Fruit fly (Drosophila melanogaster) whole organism, wandering third instar larva: ENCODE data around the gene CG6409.

ENCODE experiments used
- Hr78 ChIP-seq: fragments of >200 bp; optimal IDR thresholded peaks from 2 replicates; lab custom pipeline; 2017; ENCODE audit warnings: missing biosample characterization, missing genetic modification characterization
- Myc ChIP-seq: fragments of >200 bp; optimal IDR thresholded peaks from 2 replicates; lab custom pipeline; 2017
- N ChIP-seq: fragments of >200 bp; optimal IDR thresholded peaks from 2 replicates; lab custom pipeline; 2018; ENCODE audit warnings: missing biosample characterization, missing external identifiers, missing genetic modification characterization
- OdsH ChIP-seq: fragments of 200-800 bp; sonication (Bioruptor generic); optimal IDR thresholded peaks from 2 replicates; lab custom pipeline; 2016; ENCODE audit warnings: missing biosample characterization, mild to moderate bottlenecking, missing genetic modification characterization
- Vsx2 ChIP-seq: fragments of 200-300, 225-300 bp; sonication (Bioruptor generic); optimal IDR thresholded peaks from 2 replicates; lab custom pipeline; 2018; ENCODE audit warnings: missing biosample characterization, missing genetic modification characterization; ENCODE audit not compliant: partially characterized antibody
- fru ChIP-seq: fragments of 200-800 bp; sonication (Bioruptor generic); optimal IDR thresholded peaks from 3 replicates; lab custom pipeline; 2016; ENCODE audit warnings: missing biosample characterization, mild to moderate bottlenecking, missing genetic modification characterization
- h ChIP-seq: fragments of 200-800 bp; sonication (Bioruptor generic); optimal IDR thresholded peaks from 3 replicates; lab custom pipeline; 2016; ENCODE audit warnings: missing biosample characterization, mild to moderate bottlenecking, missing genetic modification characterization
- sv ChIP-seq: fragments of 200-800 bp; sonication (Bioruptor generic); optimal IDR thresholded peaks from 3 replicates; lab custom pipeline; 2016; ENCODE audit warnings: missing biosample characterization, missing genetic modification characterization

- TF ChIP-seq OdsH (GFP tag; lab: Kevin White, UChicago) (peak; percentile 24), h (peak; percentile 34), Hr78 (GFP tag; lab: Kevin White, UChicago) (no peak), N (GFP tag; lab: Kevin White, UChicago) (no peak), Vsx2 (GFP tag; lab: Kevin White, UChicago) (no peak), fru (GFP tag; lab: Kevin White, UChicago) (peak; percentile 34), Myc (lab: Kevin White, UChicago) (no peak), sv (GFP tag; lab: Kevin White, UChicago) (no peak)
Measured at dm6 chr3L:10913214-10913613, 31.0 kb upstream of the CG6409 start.
